Worm (Caenorhabditis elegans) whole organism, L4 larva: Measurements from ENCODE around the gene C27A7.6.
"Not testable (repeated sequence)": the region's sequence is repeated elsewhere in the genome, so short reads cannot be mapped to it uniquely, and the experiment has no call there.

ENCODE experiments used
- lin-15B ChIP-seq: fragments of 150-350 bp; sonication (generic microtip); optimal IDR thresholded peaks from 3 replicates; lab custom pipeline; 2014; ENCODE audit warnings: missing biosample characterization, missing genetic modification characterization
- lin-39 ChIP-seq: fragments of 150-350 bp; optimal IDR thresholded peaks from 2 replicates; lab custom pipeline; 2014; ENCODE audit warnings: missing biosample characterization, missing genetic modification reagents, missing genetic modification characterization
- mes-2 ChIP-seq: sonication (generic microtip); optimal IDR thresholded peaks from 2 replicates; lab custom pipeline; 2016; ENCODE audit warnings: missing genotype, mild to moderate bottlenecking, missing genetic modification characterization, missing compliant biosample characterization; ENCODE audit not compliant: poor library complexity, severe bottlenecking
- nhr-76 ChIP-seq: fragments of 150-350 bp; optimal IDR thresholded peaks from 2 replicates; lab custom pipeline; 2014; ENCODE audit warnings: missing biosample characterization, missing genetic modification characterization

ce11 chrV:12130688-12131087 lies at the start of gene C27A7.6:
- not testable (repeated sequence) for TF ChIP-seq mes-2; lin-39 (tag; lab: Kevin White, UChicago); lin-15B (tag; lab: Kevin White, UChicago); nhr-76 (tag; lab: Kevin White, UChicago)
